Fruit fly (Drosophila melanogaster): ENCODE measurements around the gene Fum3.

The Fum3 gene

DNA sequence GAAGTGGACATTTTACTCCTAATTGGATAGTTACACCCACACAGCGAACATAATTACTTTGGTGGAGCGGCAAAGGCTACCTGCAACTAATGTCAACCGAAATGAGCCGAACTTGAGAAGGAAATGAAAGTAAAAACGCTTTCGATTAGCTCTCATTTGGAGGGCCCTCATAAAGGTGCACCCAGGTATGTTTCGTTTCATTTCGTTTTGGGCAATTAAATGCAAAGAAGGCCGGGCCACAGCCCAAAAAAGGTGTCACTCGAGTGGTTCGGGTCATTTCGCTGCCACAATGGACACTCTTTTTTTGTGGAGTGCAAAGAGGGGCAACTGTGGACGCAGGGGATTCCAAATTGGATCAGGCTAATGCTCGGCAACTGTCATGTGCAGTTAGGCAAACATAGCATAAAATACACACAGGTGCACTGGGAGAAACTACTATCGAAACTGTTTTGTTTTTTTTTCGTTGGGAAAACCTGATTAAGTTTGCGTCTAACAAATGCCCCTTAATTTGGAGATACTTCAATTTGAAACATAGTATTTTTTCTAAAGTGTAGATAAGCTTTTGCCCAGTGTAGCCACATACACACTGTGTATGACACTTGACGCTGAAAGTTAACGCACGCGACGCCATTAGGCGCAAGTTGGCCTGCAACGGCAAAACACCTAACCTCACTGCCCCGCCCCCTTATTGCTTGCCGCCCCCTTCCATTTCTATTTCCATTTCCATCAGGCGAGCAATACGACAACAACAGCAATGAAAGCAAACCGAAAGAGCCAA is 49.0 kb downstream of the Fum3 start (continued):
- peak; percentile 88 for TF ChIP-seq CG8089 (GFP tag; optimal IDR thresholded peaks at IDR 0.05)
- peak; percentile 28 for TF ChIP-seq HmgD (GFP tag; optimal IDR thresholded peaks at IDR 0.05)
- peak; percentile 41 for TF ChIP-seq Ets97D (GFP tag; optimal IDR thresholded peaks at IDR 0.05)
- TF ChIP-seq phol (tag; optimal IDR thresholded peaks at IDR 0.05) = peak; percentile 84
- TF ChIP-seq CG13424 (tag; optimal IDR thresholded peaks at IDR 0.05) = peak; percentile 71
- peak; percentile 23 for TF ChIP-seq CG7745 (tag; optimal IDR thresholded peaks at IDR 0.05)
- peak; percentile 81 for TF ChIP-seq Ravus (GFP tag; IDR thresholded peaks at IDR 0.05)
- no peak for TF ChIP-seq inv (GFP tag; IDR thresholded peaks at IDR 0.05; ENCODE audit: partially characterized antibody)
- no peak for TF ChIP-seq Hand (GFP tag; optimal IDR thresholded peaks at IDR 0.05)
- TF ChIP-seq pzg (GFP tag; optimal IDR thresholded peaks at IDR 0.05) = no peak
- TF ChIP-seq CG8359 (GFP tag; optimal IDR thresholded peaks at IDR 0.05; ENCODE audit: borderline replicate concordance) = peak; percentile 69
- peak; percentile 63 for TF ChIP-seq NC2α (GFP tag; optimal IDR thresholded peaks at IDR 0.05)
- peak; percentile 85 for TF ChIP-seq bigmax (GFP tag; optimal IDR thresholded peaks at IDR 0.05)
- peak; percentile 74 for TF ChIP-seq CG7786 (GFP tag; optimal IDR thresholded peaks at IDR 0.05)
- peak; percentile 43 for TF ChIP-seq CG10274 (GFP tag; optimal IDR thresholded peaks at IDR 0.05)
- peak; percentile 88 for TF ChIP-seq CG4424 (GFP tag; optimal IDR thresholded peaks at IDR 0.05)
- peak; percentile 48 for TF ChIP-seq CG18599 (GFP tag; optimal IDR thresholded peaks at IDR 0.05)
- TF ChIP-seq CG18476 (GFP tag; optimal IDR thresholded peaks at IDR 0.05) = peak; percentile 58
- TF ChIP-seq CG4404 (GFP tag; IDR thresholded peaks at IDR 0.05) = peak; percentile 84
- TF ChIP-seq Oli (tag; optimal IDR thresholded peaks at IDR 0.05) = peak; percentile 73
- TF ChIP-seq bbx (GFP tag; IDR thresholded peaks at IDR 0.05; ENCODE audit: partially characterized antibody) = no peak
- TF ChIP-seq Optix (GFP tag; IDR thresholded peaks at IDR 0.05) = peak; percentile 96
- peak; percentile 73 for TF ChIP-seq kah (GFP tag; optimal IDR thresholded peaks at IDR 0.05)
- TF ChIP-seq CG10321 (GFP tag; IDR thresholded peaks at IDR 0.05) = peak; percentile 68
- TF ChIP-seq CG9797 (GFP tag; optimal IDR thresholded peaks at IDR 0.05) = peak; percentile 5
- no peak for TF ChIP-seq ash1 (GFP tag; optimal IDR thresholded peaks at IDR 0.05)
- TF ChIP-seq br (optimal IDR thresholded peaks at IDR 0.05) = no peak
- peak; percentile 86 for TF ChIP-seq CG4360 (GFP tag; IDR thresholded peaks at IDR 0.05)
- peak; percentile 86 for TF ChIP-seq ssp (GFP tag; IDR thresholded peaks at IDR 0.05)
- peak; percentile 89 for TF ChIP-seq tin (GFP tag; optimal IDR thresholded peaks at IDR 0.05)
- TF ChIP-seq Doc2 (GFP tag; IDR thresholded peaks at IDR 0.05) = peak; percentile 67
- peak; percentile 97 for TF ChIP-seq sens (GFP tag)
- TF ChIP-seq mam (GFP tag; optimal IDR thresholded peaks at IDR 0.05) = peak; percentile 67
- no peak for TF ChIP-seq pfk (GFP tag; optimal IDR thresholded peaks at IDR 0.05)
- TF ChIP-seq zen (tag; optimal IDR thresholded peaks at IDR 0.05) = peak; percentile 56
- peak; percentile 75 for TF ChIP-seq CG1602 (GFP tag; optimal IDR thresholded peaks at IDR 0.05)
- no peak for TF ChIP-seq D (optimal IDR thresholded peaks at IDR 0.05)
- peak; percentile 81 for TF ChIP-seq D (GFP tag; optimal IDR thresholded peaks at IDR 0.05)
- peak; percentile 57 for TF ChIP-seq grn (GFP tag; optimal IDR thresholded peaks at IDR 0.05)
- peak; percentile 18 for TF ChIP-seq CG15073 (GFP tag; optimal IDR thresholded peaks at IDR 0.05)
- peak; percentile 81 for TF ChIP-seq CG30431 (GFP tag; optimal IDR thresholded peaks at IDR 0.05)
- peak; percentile 78 for TF ChIP-seq CG30403 (GFP tag; optimal IDR thresholded peaks at IDR 0.05)
- TF ChIP-seq CG3726 (GFP tag; IDR thresholded peaks at IDR 0.05) = peak; percentile 95
- peak; percentile 75 for TF ChIP-seq Hr3 (GFP tag; optimal IDR thresholded peaks at IDR 0.05)
- peak; percentile 90 for TF ChIP-seq Gug (GFP tag; IDR thresholded peaks at IDR 0.05)
- TF ChIP-seq gsb-n (tag; optimal IDR thresholded peaks at IDR 0.05) = peak; percentile 85
- TF ChIP-seq CG1792 (GFP tag; optimal IDR thresholded peaks at IDR 0.05) = peak; percentile 85
- TF ChIP-seq CG1529 (GFP tag; optimal IDR thresholded peaks at IDR 0.05) = peak; percentile 80
- peak; percentile 73 for TF ChIP-seq row (GFP tag; IDR thresholded peaks at IDR 0.05)
- peak; percentile 70 for TF ChIP-seq disco-r (GFP tag; optimal IDR thresholded peaks at IDR 0.05)
- TF ChIP-seq Dip2 (GFP tag; IDR thresholded peaks at IDR 0.05) = peak; percentile 49

Measured in whole organism, embryonic.